Fruit fly (Drosophila melanogaster): ENCODE data around the gene Sdic1.
"Not testable (repeated sequence)": the region's sequence is repeated elsewhere in the genome, so short reads cannot be mapped to it uniquely, and the experiment has no call there.

DNA sequence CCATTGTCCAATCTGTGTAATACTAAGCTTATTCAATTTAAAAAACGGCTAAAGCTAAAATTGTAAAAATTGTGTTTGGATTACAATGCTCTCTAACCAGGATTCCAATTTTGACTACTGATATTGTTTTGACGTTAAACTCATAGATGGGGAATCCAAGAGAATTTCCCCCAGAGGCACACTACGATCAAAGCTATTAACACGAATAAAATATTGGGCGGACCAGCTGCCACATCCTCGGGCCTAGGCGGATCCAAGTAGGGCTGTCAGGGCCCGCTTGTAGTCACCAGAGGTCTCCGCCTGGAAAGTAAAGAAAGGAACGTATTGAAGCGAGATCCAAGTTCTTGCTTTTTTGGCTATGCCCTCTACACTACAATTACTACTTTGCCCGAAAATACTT lies 31.1 kb upstream of the Sdic1 start, which contains the start of gene SdicB:
- not testable (repeated sequence) for TF ChIP-seq pan (optimal IDR thresholded peaks at IDR 0.05); usp (GFP tag; optimal IDR thresholded peaks at IDR 0.05); EcR (GFP tag; optimal IDR thresholded peaks at IDR 0.05); CG8478 (optimal IDR thresholded peaks at IDR 0.05)
